Fruit fly (Drosophila melanogaster) whole organism, pupa: Measurements from ENCODE around the gene qless.

Source experiments
- CG12605 ChIP-seq: fragments of 200-800 bp; sonication (Bioruptor generic); IDR thresholded peaks from 2 replicates; pipeline ENCODE4 v1.3.6; 2022; ENCODE audit warnings: missing biosample characterization, missing genetic modification characterization
- CG17806 ChIP-seq: fragments of 200-800 bp; sonication (Bioruptor generic); optimal IDR thresholded peaks from 2 replicates; lab custom pipeline; 2018; ENCODE audit warnings: missing biosample characterization, mild to moderate bottlenecking, missing genetic modification characterization, moderate library complexity
- CG32121 ChIP-seq: fragments of 200-800 bp; sonication (Bioruptor generic); IDR thresholded peaks from 2 replicates; pipeline ENCODE4 v1.3.6; 2022; ENCODE audit warnings: missing biosample characterization, missing genetic modification characterization
- CG8159 ChIP-seq: fragments of 200-800 bp; sonication (Bioruptor generic); optimal IDR thresholded peaks from 3 replicates; lab custom pipeline; 2018; ENCODE audit warnings: missing biosample characterization, mild to moderate bottlenecking, missing genetic modification characterization, moderate library complexity
- CG8301 ChIP-seq: fragments of 200-800 bp; sonication (Bioruptor generic); optimal IDR thresholded peaks from 2 replicates; lab custom pipeline; 2018; ENCODE audit warnings: missing biosample characterization, mild to moderate bottlenecking, missing genetic modification characterization
- CG9948 ChIP-seq: fragments of 200-800 bp; sonication (Bioruptor generic); optimal IDR thresholded peaks from 2 replicates; lab custom pipeline; 2018; ENCODE audit warnings: missing biosample characterization, mild to moderate bottlenecking, missing genetic modification characterization, moderate library complexity
- D1 ChIP-seq: fragments of 200-800 bp; sonication (Bioruptor generic); optimal IDR thresholded peaks from 2 replicates; lab custom pipeline; 2018; ENCODE audit warnings: missing biosample characterization, mild to moderate bottlenecking, missing genetic modification characterization, moderate library complexity
- EcR ChIP-seq: fragments of 200-800 bp; sonication (Bioruptor generic); optimal IDR thresholded peaks from 3 replicates; lab custom pipeline; 2019; ENCODE audit warnings: missing biosample characterization, missing genetic modification characterization, mild to moderate bottlenecking, moderate library complexity, missing genetic modification reagents
- Pif1B ChIP-seq: fragments of 200-800 bp; sonication (Bioruptor generic); optimal IDR thresholded peaks from 3 replicates; lab custom pipeline; 2016; ENCODE audit warnings: missing biosample characterization, missing genetic modification characterization
- Snoo ChIP-seq: fragments of 200-800 bp; sonication (Bioruptor generic); optimal IDR thresholded peaks from 3 replicates; lab custom pipeline; 2017; ENCODE audit warnings: missing biosample characterization, mild to moderate bottlenecking, missing genetic modification characterization, inconsistent platforms

dm6 chr3R:31245785-31246184, 6.6 kb downstream of the qless start:
- no peak for TF ChIP-seq CG17806 (tag; lab: Kevin White, UChicago)
- TF ChIP-seq CG32121 (GFP tag; lab: Robert Waterston, UW): no peak
- no peak for TF ChIP-seq Snoo
- no peak for TF ChIP-seq CG8301 (tag; lab: Kevin White, UChicago)
- no peak for TF ChIP-seq EcR
- no peak for TF ChIP-seq CG12605 (GFP tag; lab: Robert Waterston, UW)
- no peak for TF ChIP-seq D1
- no peak for TF ChIP-seq Pif1B
- TF ChIP-seq CG8159: no peak
- no peak for TF ChIP-seq CG9948 (tag; lab: Kevin White, UChicago)
